Worm (Caenorhabditis elegans): ENCODE data around the gene srd-70.

DNA sequence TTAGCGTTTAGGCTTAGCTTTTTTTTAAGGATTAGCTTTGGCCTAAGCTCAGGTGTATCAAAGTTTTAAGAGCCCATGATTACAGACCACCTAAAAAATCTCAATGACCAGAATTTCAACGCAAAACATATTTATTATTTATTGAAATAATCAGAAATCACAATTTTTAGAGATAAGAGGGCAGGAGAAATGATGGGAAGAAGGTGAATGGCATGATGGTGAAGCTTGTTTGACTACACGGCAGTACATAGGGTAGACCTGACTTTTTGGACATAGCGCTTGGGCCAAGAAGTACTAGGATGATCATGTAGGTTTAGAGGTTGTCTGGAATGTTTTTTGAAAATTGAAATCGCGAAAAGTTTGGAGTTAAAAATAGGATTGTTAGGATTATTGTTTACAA lies 45.7 kb downstream of the srd-70 start:
- no peak for TF ChIP-seq egl-27 (tag; optimal IDR thresholded peaks at IDR 0.05)
- no peak for TF ChIP-seq lin-15B (tag; optimal IDR thresholded peaks at IDR 0.05)
- no peak for TF ChIP-seq pha-4 (GFP tag; IDR thresholded peaks at IDR 0.05)
- TF ChIP-seq pha-4 (tag; optimal IDR thresholded peaks at IDR 0.05), result no peak

Data from whole organism, L4 larva.